Worm (Caenorhabditis elegans) whole organism, L4 larva: ENCODE measurements around the gene F40G12.5.
"Not testable (repeated sequence)": the region's sequence is repeated elsewhere in the genome, so short reads cannot be mapped to it uniquely, and the experiment has no call there.

ENCODE experiments used
- lin-13 ChIP-seq: fragments of 150-350 bp; optimal IDR thresholded peaks from 2 replicates; lab custom pipeline; 2014; ENCODE audit warnings: missing biosample characterization, missing genetic modification reagents, missing genetic modification characterization
- lin-38 ChIP-seq: fragments of 200-800 bp; sonication (Bioruptor generic); IDR thresholded peaks from 2 replicates; pipeline ENCODE4 v1.3.6; 2022; ENCODE audit warnings: missing genetic modification reagents, missing genetic modification characterization, missing compliant biosample characterization
- mdl-1 ChIP-seq, 2 experiments: fragments of 150-350 bp in 1 of 2; sonication (generic microtip) in 1 of 2; optimal IDR thresholded peaks; 2 replicates each; lab custom pipeline; 2014 to 2017; ENCODE audit warnings: missing biosample characterization in 2 of 2, missing genetic modification characterization in 2 of 2
- nhr-6 ChIP-seq: fragments of 150-350 bp; optimal IDR thresholded peaks from 2 replicates; lab custom pipeline; 2014; ENCODE audit warnings: missing biosample characterization, missing genetic modification characterization
- nhr-76 ChIP-seq: fragments of 150-350 bp; optimal IDR thresholded peaks from 2 replicates; lab custom pipeline; 2014; ENCODE audit warnings: missing biosample characterization, missing genetic modification characterization
- nhr-77 ChIP-seq: fragments of 150-350 bp; optimal IDR thresholded peaks from 2 replicates; lab custom pipeline; 2014; ENCODE audit warnings: missing biosample characterization, missing genetic modification characterization
- pha-4 ChIP-seq, 2 experiments: fragments of 150-350 bp in 1 of 2; fragments of 200-800 bp in 1 of 2; sonication (Bioruptor generic) in 1 of 2; IDR thresholded peaks in 1 of 2; optimal IDR thresholded peaks in 1 of 2; 2 replicates each; pipeline versions ENCODE4 v1.3.6 to Lab custom; 2014 to 2022; ENCODE audit warnings: missing genetic modification characterization in 2 of 2, missing genetic modification reagents in 2 of 2, missing biosample characterization in 1 of 2, missing compliant biosample characterization in 1 of 2
- set-16 ChIP-seq: fragments of 200-800 bp; sonication (Bioruptor generic); IDR thresholded peaks from 2 replicates; pipeline ENCODE4 v1.3.6; 2022; ENCODE audit warnings: missing genetic modification reagents, missing genetic modification characterization, missing compliant biosample characterization
- tag-97 ChIP-seq: fragments of 200-800 bp; sonication (Bioruptor generic); IDR thresholded peaks from 2 replicates; pipeline ENCODE4 v1.3.6; 2022; ENCODE audit warnings: missing genetic modification characterization, missing compliant biosample characterization

DNA sequence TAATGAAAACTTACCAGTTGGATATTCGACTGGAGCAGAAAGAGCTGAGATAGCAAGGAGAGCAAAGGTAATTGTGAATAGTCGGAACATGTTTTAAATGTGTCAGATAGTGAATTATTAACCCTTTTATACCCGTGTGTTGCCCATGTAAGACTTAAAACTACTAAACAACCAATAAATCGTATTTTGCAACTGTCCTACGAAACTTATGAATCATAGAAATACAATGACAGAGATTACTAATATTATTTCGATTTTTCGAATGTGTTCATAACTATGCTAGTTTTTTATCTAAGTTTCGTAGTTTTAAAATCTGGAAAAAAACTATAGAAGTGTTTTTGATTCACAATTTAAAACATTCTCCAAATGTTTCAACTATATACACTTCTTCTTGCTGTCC is 36.1 kb upstream of the F40G12.5 start, which contains the start of gene spig-4:
- TF ChIP-seq tag-97 (GFP tag; lab: Robert Waterston, UW); nhr-76; lin-38; nhr-77 (tag; lab: Kevin White, UChicago); mdl-1 (tag; optimal IDR thresholded peaks at IDR 0.05; lab: Kevin White, UChicago); nhr-6 (tag; lab: Kevin White, UChicago); pha-4 (GFP tag; IDR thresholded peaks at IDR 0.05; lab: Robert Waterston, UW); pha-4 (tag; optimal IDR thresholded peaks at IDR 0.05; lab: Kevin White, UChicago); set-16 (GFP tag; lab: Robert Waterston, UW); lin-13: not testable (repeated sequence)
